Worm (Caenorhabditis elegans) whole organism, mixed stage, embryonic: ENCODE measurements around the gene Y43E12A.2.

Experiments used
- blmp-1 ChIP-seq: fragments of 150-350 bp; optimal IDR thresholded peaks from 2 replicates; lab custom pipeline; 2014; ENCODE audit warnings: missing biosample characterization, missing genetic modification characterization
- elt-1 ChIP-seq: sonication (generic microtip); optimal IDR thresholded peaks from 2 replicates; lab custom pipeline; 2017; ENCODE audit warnings: missing genetic modification characterization, mild to moderate bottlenecking, missing compliant biosample characterization, antibody characterized with exemption, moderate library complexity, borderline replicate concordance; ENCODE audit not compliant: insufficient read depth
- lin-13 ChIP-seq: fragments of 150-350 bp; optimal IDR thresholded peaks from 2 replicates; lab custom pipeline; 2014; ENCODE audit warnings: missing biosample characterization, missing genetic modification characterization
- mep-1 ChIP-seq: fragments of 150-350 bp; optimal IDR thresholded peaks from 2 replicates; lab custom pipeline; 2017; ENCODE audit warnings: missing biosample characterization, missing genetic modification reagents, missing genetic modification characterization, inconsistent platforms
- mls-2 ChIP-seq: sonication (generic microtip); optimal IDR thresholded peaks from 2 replicates; lab custom pipeline; 2016; ENCODE audit warnings: mild to moderate bottlenecking, missing genetic modification characterization, moderate library complexity, missing compliant biosample characterization
- unc-39 ChIP-seq: fragments of 150-350 bp; optimal IDR thresholded peaks from 2 replicates; lab custom pipeline; 2014; ENCODE audit warnings: missing biosample characterization, missing genetic modification characterization
- ztf-11 ChIP-seq: fragments of 150-350 bp; optimal IDR thresholded peaks from 2 replicates; lab custom pipeline; 2014; ENCODE audit warnings: missing biosample characterization, missing genetic modification characterization

DNA sequence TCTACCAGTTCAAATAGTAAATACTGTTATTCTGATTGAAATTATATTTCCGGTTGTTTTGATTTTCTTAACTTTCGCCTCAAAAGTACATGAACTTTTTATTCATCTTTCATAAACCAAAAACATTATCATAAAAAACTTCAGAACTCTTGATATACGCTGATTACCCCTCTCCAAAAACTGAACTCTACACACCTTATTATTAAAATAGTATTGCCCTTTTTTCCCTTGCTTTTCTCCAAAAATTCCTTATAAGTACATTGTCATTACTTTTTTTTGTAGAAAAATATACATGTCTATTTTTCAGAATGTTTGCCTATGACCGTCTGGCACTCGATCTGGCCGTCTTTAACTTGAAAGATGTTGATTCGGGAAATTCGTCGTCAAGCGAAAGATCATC lies at the start of gene Y43E12A.2:
- TF ChIP-seq lin-13 (no peak), elt-1 (no peak), unc-39 (tag; lab: Kevin White, UChicago) (no peak), mls-2 (tag; lab: Kevin White, UChicago) (no peak), blmp-1 (tag; lab: Kevin White, UChicago) (no peak), mep-1 (tag; lab: Kevin White, UChicago) (no peak), ztf-11 (no peak)
